Fruit fly (Drosophila melanogaster) S2 (cell line): ENCODE data around the gene THADA.
A peak's percentile ranks its signal among the peaks of the same experiment; 100 is the strongest.

Source experiments
- CG8478 ChIP-seq: fragments of >200 bp; optimal IDR thresholded peaks from 2 replicates; lab custom pipeline; 2018
- CTCF ChIP-seq, 2 experiments: fragments of >200 bp; optimal IDR thresholded peaks; 2 replicates each; lab custom pipeline; 2018

DNA sequence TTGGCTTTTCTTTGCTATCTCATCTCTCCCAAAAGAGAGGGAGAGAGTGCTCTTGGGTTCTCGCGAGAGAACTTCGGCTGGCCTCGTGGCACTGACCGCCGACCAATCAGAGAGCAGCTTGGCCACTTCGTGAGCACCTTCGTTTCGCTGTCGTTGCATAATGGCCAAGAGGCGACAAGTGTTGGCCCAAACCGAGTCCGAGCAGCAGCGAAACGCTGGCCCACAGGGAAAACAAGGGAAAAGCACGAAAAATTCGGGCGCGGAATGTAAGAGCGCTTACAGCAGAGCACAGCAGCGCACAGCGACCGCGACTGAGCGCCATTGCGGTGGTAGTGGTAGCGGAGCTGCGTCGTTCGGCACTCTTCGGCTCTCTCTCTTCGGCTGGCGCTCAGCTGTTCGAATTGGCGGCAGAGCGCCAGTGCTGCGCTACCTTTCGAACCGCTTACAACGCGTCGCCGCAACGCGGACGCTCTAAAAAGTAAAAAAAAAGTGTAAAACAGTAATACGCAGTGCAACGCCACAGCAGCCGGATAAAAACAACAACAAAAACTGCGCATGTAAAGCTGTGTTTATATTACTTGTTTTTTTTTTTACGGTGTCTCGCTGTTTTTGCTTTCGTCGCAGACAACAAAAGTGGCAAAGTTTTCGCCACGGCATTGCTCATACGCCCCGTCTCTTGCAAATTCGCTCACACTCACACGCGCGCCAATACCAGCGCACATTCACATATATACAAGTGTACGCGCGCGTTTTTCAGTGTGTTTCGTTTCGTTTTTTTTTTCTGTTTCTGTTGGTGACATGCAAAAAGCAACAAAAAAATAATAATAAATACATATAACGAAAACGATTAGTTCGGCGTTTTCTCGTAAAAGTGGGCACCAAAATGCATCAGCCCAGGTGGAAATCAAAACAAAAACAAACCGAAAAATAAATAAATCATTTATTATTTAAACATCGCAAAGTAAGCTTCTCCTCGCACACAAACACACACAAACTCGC is 21.9 kb upstream of the THADA start:
- TF ChIP-seq CG8478 (lab: Kevin White, UChicago) (no peak), CTCF (optimal IDR thresholded peaks at IDR 0.05; lab: Kevin White, UChicago) (peak in 1 of 2 experiments; percentile 7)
